Worm (Caenorhabditis elegans): ENCODE measurements around the gene K02E7.10.

- TF ChIP-seq rec-8 (tag; optimal IDR thresholded peaks at IDR 0.05) (no peak), ztf-25 (GFP tag; IDR thresholded peaks at IDR 0.05) (no peak), ama-1 (optimal IDR thresholded peaks at IDR 0.05) (no peak), ama-1 (GFP tag; optimal IDR thresholded peaks at IDR 0.05) (no peak), nfya-1 (tag; optimal IDR thresholded peaks at IDR 0.05; ENCODE audit: borderline replicate concordance, insufficient read depth) (no peak), xnd-1 (tag; optimal IDR thresholded peaks at IDR 0.05) (no peak), ceh-58 (GFP tag; IDR thresholded peaks at IDR 0.05) (no peak), nhr-90 (tag; optimal IDR thresholded peaks at IDR 0.05) (no peak), aptf-2 (GFP tag; conservative IDR thresholded peaks at IDR 0.05) (no peak), unc-62 (GFP tag; optimal IDR thresholded peaks at IDR 0.05) (no peak), F49E8.2 (tag; optimal IDR thresholded peaks at IDR 0.05; ENCODE audit: insufficient read depth) (no peak)
These were observed 18.7 kb upstream of the K02E7.10 start for ce11 chrII:1085546-1085945.
